Worm (Caenorhabditis elegans) whole organism, L4/young adult: ENCODE results near the gene clec-119.

ENCODE experiments used
- W03F9.2 ChIP-seq: fragments of 150-350 bp; optimal IDR thresholded peaks from 2 replicates; lab custom pipeline; 2014; ENCODE audit warnings: missing biosample characterization, missing genetic modification characterization
- dao-5 ChIP-seq: sonication (generic microtip); optimal IDR thresholded peaks from 2 replicates; lab custom pipeline; 2016; ENCODE audit warnings: missing genotype, missing genetic modification characterization, moderate library complexity, missing compliant biosample characterization
- him-1 ChIP-seq: sonication (generic microtip); optimal IDR thresholded peaks from 2 replicates; lab custom pipeline; 2016; ENCODE audit warnings: missing genotype, missing genetic modification reagents, missing genetic modification characterization, missing compliant biosample characterization

DNA sequence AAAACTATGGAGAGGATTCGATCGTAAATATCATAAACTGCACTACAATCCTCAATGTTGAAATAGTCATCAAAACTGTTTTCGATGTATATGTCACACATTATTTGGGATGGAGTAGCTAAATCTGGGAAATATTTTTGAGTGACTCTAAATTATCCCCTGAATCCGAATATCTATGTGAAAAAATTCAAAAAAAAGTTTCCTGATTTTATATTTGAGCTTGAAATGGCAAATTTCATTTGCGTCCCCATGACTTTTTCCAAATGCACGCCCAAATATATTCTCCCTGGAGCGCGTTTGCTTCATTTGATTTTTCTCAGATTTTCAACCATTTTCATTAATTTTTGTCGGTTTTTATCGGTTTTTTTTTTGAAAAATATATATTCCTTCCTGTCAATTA is 37.4 kb downstream of the clec-119 start, which contains the start of gene srz-64:
- no peak for TF ChIP-seq him-1 (tag; lab: Kevin White, UChicago)
- no peak for TF ChIP-seq dao-5 (tag; lab: Kevin White, UChicago)
- TF ChIP-seq W03F9.2 (tag; lab: Kevin White, UChicago) = no peak
